ENCODE assay signal across 2 fruit fly cellular contexts in the genomic region with DNA sequence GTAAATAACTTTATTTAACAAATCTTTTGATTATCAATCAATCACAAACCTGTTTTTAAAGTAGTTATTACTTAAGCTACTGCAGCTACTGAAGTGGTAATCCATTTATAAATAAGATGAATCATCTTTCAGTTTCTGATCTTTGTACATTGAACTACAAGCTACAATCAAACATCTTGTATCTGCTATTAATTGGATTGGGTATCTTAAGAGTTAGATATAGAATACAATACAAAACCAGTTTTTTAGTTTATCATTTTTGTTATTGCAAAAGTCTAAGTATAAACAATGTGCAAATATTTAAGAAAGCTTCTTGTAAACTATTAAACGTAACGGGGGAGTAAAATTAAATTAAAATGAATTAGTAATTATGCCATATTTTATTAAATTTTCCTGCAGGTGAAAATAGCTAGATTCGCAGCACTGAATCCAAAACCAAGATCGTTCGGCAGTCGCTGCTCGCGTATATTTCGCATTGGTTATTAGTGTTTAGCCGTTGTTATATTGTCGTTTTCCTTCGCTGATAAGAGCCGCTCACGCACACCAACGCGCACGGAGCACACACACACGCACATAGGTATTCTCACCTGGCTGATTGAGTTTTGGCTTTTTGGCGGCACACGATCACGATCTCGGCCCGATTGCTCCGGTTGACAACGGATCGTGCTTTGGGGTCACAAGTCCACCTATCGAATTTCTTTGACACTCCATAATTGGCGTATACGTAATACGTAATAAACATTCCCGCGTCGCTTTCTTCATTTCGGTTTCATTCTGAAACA.
TF ChIP-seq lines count a peak whose summit lies in the region.

No protein-coding gene starts in this region.

TF ChIP-seq in whole organism, embryonic, 481 proteins besides CTCF, POLR2A, EP300 and RAD21 (continued from another document and continues in another):
- TF ChIP-seq CG32532 (GFP tag; IDR thresholded peaks at IDR 0.05; lab: Robert Waterston, UW) (peak; percentile 21; the same call in 1 of the 2 replicates), Deaf1 (tag; optimal IDR thresholded peaks at IDR 0.05; lab: Kevin White, UChicago) (peak; percentile 86), MBD-R2 (GFP tag; IDR thresholded peaks at IDR 0.05; lab: Robert Waterston, UW) (peak; percentile 15; the same call in 1 of the 2 replicates), cg (GFP tag; optimal IDR thresholded peaks at IDR 0.05; lab: Kevin White, UChicago) (peak; percentile 68), CG14050 (GFP tag; IDR thresholded peaks at IDR 0.05; lab: Robert Waterston, UW) (no peak), CG4617 (GFP tag; optimal IDR thresholded peaks at IDR 0.05; lab: Kevin White, UChicago; ENCODE audit: borderline replicate concordance) (no peak), CG14441 (GFP tag; IDR thresholded peaks at IDR 0.05; lab: Robert Waterston, UW) (peak; percentile 30; the same call in 1 of the 2 replicates), nmo (GFP tag; optimal IDR thresholded peaks at IDR 0.05; lab: Kevin White, UChicago) (peak; percentile 3), CG2199 (GFP tag; IDR thresholded peaks at IDR 0.05; lab: Robert Waterston, UW) (peak; percentile 75; the same call in 1 of the 3 replicates), D19A (tag; optimal IDR thresholded peaks at IDR 0.05; lab: Kevin White, UChicago) (no peak), nom (GFP tag; optimal IDR thresholded peaks at IDR 0.05; lab: Kevin White, UChicago) (peak; percentile 4), Adf1 (GFP tag; IDR thresholded peaks at IDR 0.05; lab: Robert Waterston, UW) (peak; percentile 15; the same call in 1 of the 2 replicates), Rx (GFP tag; IDR thresholded peaks at IDR 0.05; lab: Robert Waterston, UW) (no peak), sug (tag; optimal IDR thresholded peaks at IDR 0.05; lab: Kevin White, UChicago) (peak; percentile 59), bowl (GFP tag; IDR thresholded peaks at IDR 0.05; lab: Robert Waterston, UW) (no peak), rib (GFP tag; IDR thresholded peaks at IDR 0.05; lab: Robert Waterston, UW) (peak; percentile 47; the same call in 1 of the 2 replicates), crol (GFP tag; IDR thresholded peaks at IDR 0.05; lab: Robert Waterston, UW) (no peak), chinmo (GFP tag; IDR thresholded peaks at IDR 0.05; lab: Robert Waterston, UW; ENCODE audit: partially characterized antibody) (peak; percentile 84; the same call in 3 of the 4 replicates), sqz (GFP tag; optimal IDR thresholded peaks at IDR 0.05; lab: Kevin White, UChicago) (no peak), Blimp-1 (GFP tag; optimal IDR thresholded peaks at IDR 0.05; lab: Kevin White, UChicago) (peak; percentile 33), CG13123 (GFP tag; optimal IDR thresholded peaks at IDR 0.05; lab: Kevin White, UChicago) (no peak), exex (tag; optimal IDR thresholded peaks at IDR 0.05; lab: Kevin White, UChicago) (peak; percentile 84), CG10267 (tag; optimal IDR thresholded peaks at IDR 0.05; lab: Kevin White, UChicago) (no peak), shn (GFP tag; optimal IDR thresholded peaks at IDR 0.05; lab: Kevin White, UChicago) (no peak), CG11504 (tag; optimal IDR thresholded peaks at IDR 0.05; lab: Kevin White, UChicago) (no peak), CG3995 (GFP tag; optimal IDR thresholded peaks at IDR 0.05; lab: Kevin White, UChicago) (peak; percentile 13), grn (GFP tag; optimal IDR thresholded peaks at IDR 0.05; lab: Kevin White, UChicago) (peak; percentile 66), gsb (GFP tag; IDR thresholded peaks at IDR 0.05; lab: Robert Waterston, UW) (no peak), Hey (tag; optimal IDR thresholded peaks at IDR 0.05; lab: Kevin White, UChicago) (peak; percentile 53), CG5245 (GFP tag; optimal IDR thresholded peaks at IDR 0.05; lab: Kevin White, UChicago) (no peak), ci (GFP tag; IDR thresholded peaks at IDR 0.05; lab: Robert Waterston, UW) (0 out of 3 replicates have a peak, but pooled peaks have one; percentile 23), BtbVII (GFP tag; optimal IDR thresholded peaks at IDR 0.05; lab: Kevin White, UChicago) (no peak), CG31388 (GFP tag; optimal IDR thresholded peaks at IDR 0.05; lab: Kevin White, UChicago) (no peak), Med (GFP tag; lab: Kevin White, UChicago) (peak; percentile 56), Atf6 (GFP tag; IDR thresholded peaks at IDR 0.05; lab: Robert Waterston, UW) (0 out of 2 replicates have a peak, but pooled peaks have one; percentile 35), mirr (GFP tag; optimal IDR thresholded peaks at IDR 0.05; lab: Kevin White, UChicago) (peak; percentile 81), row (GFP tag; IDR thresholded peaks at IDR 0.05; lab: Robert Waterston, UW) (peak; percentile 60), CG1647 (GFP tag; optimal IDR thresholded peaks at IDR 0.05; lab: Kevin White, UChicago) (no peak), CG17361 (GFP tag; IDR thresholded peaks at IDR 0.05; lab: Robert Waterston, UW) (peak; percentile 22; the same call in 1 of the 3 replicates), Optix (GFP tag; IDR thresholded peaks at IDR 0.05; lab: Robert Waterston, UW) (no peak), corto (GFP tag; optimal IDR thresholded peaks at IDR 0.05; lab: Kevin White, UChicago) (peak; percentile 67), CG13894 (tag; optimal IDR thresholded peaks at IDR 0.05; lab: Kevin White, UChicago) (peak; percentile 52), Hr39 (optimal IDR thresholded peaks at IDR 0.05; lab: Kevin White, UChicago) (no peak), CG8290 (GFP tag; optimal IDR thresholded peaks at IDR 0.05; lab: Kevin White, UChicago) (no peak), CG8290 (tag; optimal IDR thresholded peaks at IDR 0.05; lab: Kevin White, UChicago) (peak in 1 of 2 experiments; percentile 57), CG7556 (GFP tag; optimal IDR thresholded peaks at IDR 0.05; lab: Kevin White, UChicago) (peak; percentile 12), hkb (optimal IDR thresholded peaks at IDR 0.05; lab: Kevin White, UChicago) (no peak), hkb (GFP tag; IDR thresholded peaks at IDR 0.05; lab: Robert Waterston, UW) (no peak), sens (GFP tag; lab: Kevin White, UChicago) (peak; percentile 17), Stat92E (GFP tag; optimal IDR thresholded peaks at IDR 0.05; lab: Kevin White, UChicago) (no peak), Hr78 (GFP tag; optimal IDR thresholded peaks at IDR 0.05; lab: Kevin White, UChicago) (peak in 1 of 2 experiments; percentile 77), Meics (GFP tag; optimal IDR thresholded peaks at IDR 0.05; lab: Kevin White, UChicago) (peak; percentile 9), GATAe (GFP tag; conservative IDR thresholded peaks at IDR 0.05; lab: Robert Waterston, UW) (0 out of 2 replicates have a peak, but pooled peaks have one; percentile 20), CG34376 (GFP tag; optimal IDR thresholded peaks at IDR 0.05; lab: Kevin White, UChicago) (peak; percentile 69), CG15269 (tag; optimal IDR thresholded peaks at IDR 0.05; lab: Kevin White, UChicago) (peak; percentile 18), CG10543 (GFP tag; optimal IDR thresholded peaks at IDR 0.05; lab: Kevin White, UChicago) (peak; percentile 27), lov (optimal IDR thresholded peaks at IDR 0.05; lab: Kevin White, UChicago) (no peak), lov (GFP tag; IDR thresholded peaks at IDR 0.05; lab: Robert Waterston, UW) (no peak), CG32767 (GFP tag; IDR thresholded peaks at IDR 0.05; lab: Robert Waterston, UW) (no peak), CG34422 (GFP tag; IDR thresholded peaks at IDR 0.05; lab: Robert Waterston, UW) (peak; percentile 21; the same call in 1 of the 3 replicates)

TF ChIP-seq in whole organism, prepupa, 60 proteins besides CTCF, POLR2A, EP300 and RAD21 (continued from another document):
- TF ChIP-seq CG6792 (GFP tag; optimal IDR thresholded peaks at IDR 0.05; lab: Kevin White, UChicago) (no peak), CG34406 (GFP tag; optimal IDR thresholded peaks at IDR 0.05; lab: Kevin White, UChicago) (no peak), CG9139 (GFP tag; optimal IDR thresholded peaks at IDR 0.05; lab: Kevin White, UChicago) (no peak), fd59A (GFP tag; optimal IDR thresholded peaks at IDR 0.05; lab: Kevin White, UChicago) (no peak), eg (GFP tag; IDR thresholded peaks at IDR 0.05; lab: Robert Waterston, UW) (peak; percentile 23; the same call in 1 of the 3 replicates), vri (GFP tag; optimal IDR thresholded peaks at IDR 0.05; lab: Kevin White, UChicago) (peak; percentile 99), CG1621 (tag; optimal IDR thresholded peaks at IDR 0.05; lab: Kevin White, UChicago) (peak; percentile 13), CG10631 (GFP tag; optimal IDR thresholded peaks at IDR 0.05; lab: Kevin White, UChicago) (no peak), dac (GFP tag; optimal IDR thresholded peaks at IDR 0.05; lab: Kevin White, UChicago) (no peak), CG4318 (GFP tag; optimal IDR thresholded peaks at IDR 0.05; lab: Kevin White, UChicago) (no peak), Hr4 (GFP tag; optimal IDR thresholded peaks at IDR 0.05; lab: Kevin White, UChicago) (peak; percentile 5), Smox (GFP tag; optimal IDR thresholded peaks at IDR 0.05; lab: Kevin White, UChicago) (peak; percentile 22), net (GFP tag; optimal IDR thresholded peaks at IDR 0.05; lab: Kevin White, UChicago) (no peak), OdsH (GFP tag; optimal IDR thresholded peaks at IDR 0.05; lab: Kevin White, UChicago) (peak; percentile 10), CG16779 (tag; optimal IDR thresholded peaks at IDR 0.05; lab: Kevin White, UChicago) (no peak), CG11294 (GFP tag; IDR thresholded peaks at IDR 0.05; lab: Robert Waterston, UW) (no peak), CG10669 (GFP tag; optimal IDR thresholded peaks at IDR 0.05; lab: Kevin White, UChicago) (no peak), topi (GFP tag; optimal IDR thresholded peaks at IDR 0.05; lab: Kevin White, UChicago) (peak; percentile 22), Blimp-1 (GFP tag; optimal IDR thresholded peaks at IDR 0.05; lab: Kevin White, UChicago) (no peak), Gug (GFP tag; IDR thresholded peaks at IDR 0.05; lab: Robert Waterston, UW) (no peak), CG6854 (GFP tag; optimal IDR thresholded peaks at IDR 0.05; lab: Kevin White, UChicago) (no peak), CG8319 (GFP tag; optimal IDR thresholded peaks at IDR 0.05; lab: Kevin White, UChicago) (no peak), svp (GFP tag; lab: Kevin White, UChicago) (no peak), fkh (GFP tag; optimal IDR thresholded peaks at IDR 0.05; lab: Kevin White, UChicago) (no peak), CG31627 (GFP tag; optimal IDR thresholded peaks at IDR 0.05; lab: Kevin White, UChicago) (peak; percentile 4), spab (GFP tag; optimal IDR thresholded peaks at IDR 0.05; lab: Kevin White, UChicago) (no peak), lz (GFP tag; optimal IDR thresholded peaks at IDR 0.05; lab: Kevin White, UChicago) (no peak), Eip75B (GFP tag; optimal IDR thresholded peaks at IDR 0.05; lab: Kevin White, UChicago) (no peak), Lpt (GFP tag; optimal IDR thresholded peaks at IDR 0.05; lab: Kevin White, UChicago) (no peak), CG8119 (GFP tag; IDR thresholded peaks at IDR 0.05; lab: Robert Waterston, UW) (no peak), CG7368 (GFP tag; optimal IDR thresholded peaks at IDR 0.05; lab: Kevin White, UChicago) (no peak), CG11902 (GFP tag; optimal IDR thresholded peaks at IDR 0.05; lab: Kevin White, UChicago) (no peak), CG11762 (GFP tag; optimal IDR thresholded peaks at IDR 0.05; lab: Kevin White, UChicago; ENCODE audit: insufficient read depth) (no peak), Sox102F (GFP tag; optimal IDR thresholded peaks at IDR 0.05; lab: Kevin White, UChicago) (no peak), ss (GFP tag; optimal IDR thresholded peaks at IDR 0.05; lab: Kevin White, UChicago) (peak; percentile 0 to 14), acj6 (GFP tag; optimal IDR thresholded peaks at IDR 0.05; lab: Kevin White, UChicago) (no peak), pdm3 (GFP tag; optimal IDR thresholded peaks at IDR 0.05; lab: Kevin White, UChicago) (peak; percentile 29), Hr38 (GFP tag; optimal IDR thresholded peaks at IDR 0.05; lab: Kevin White, UChicago) (no peak), Met (GFP tag; optimal IDR thresholded peaks at IDR 0.05; lab: Kevin White, UChicago) (no peak), fd85E (GFP tag; optimal IDR thresholded peaks at IDR 0.05; lab: Kevin White, UChicago) (no peak), Sox15 (GFP tag; optimal IDR thresholded peaks at IDR 0.05; lab: Kevin White, UChicago) (no peak)
